Worm (Caenorhabditis elegans): ENCODE measurements around the gene spr-3.

- TF ChIP-seq lin-13 (GFP tag; optimal IDR thresholded peaks at IDR 0.05) (no peak), nhr-10 (tag; optimal IDR thresholded peaks at IDR 0.05) (no peak), nhr-25 (tag; optimal IDR thresholded peaks at IDR 0.05) (no peak), nhr-237 (tag; optimal IDR thresholded peaks at IDR 0.05) (no peak), blmp-1 (tag; optimal IDR thresholded peaks at IDR 0.05; ENCODE audit: insufficient read depth) (no peak), lsy-2 (tag; optimal IDR thresholded peaks at IDR 0.05) (no peak), snpc-4 (tag; optimal IDR thresholded peaks at IDR 0.05) (no peak), lin-39 (tag; optimal IDR thresholded peaks at IDR 0.05) (no peak)
Measured at ce11 chrX:4513657-4514143, at the start of gene spr-3.
